Worm (Caenorhabditis elegans): Measurements from ENCODE around the gene olrn-1.

The olrn-1 gene

ce11 chrX:15492759-15493158, 44.7 kb upstream of the olrn-1 start (continued):
- TF ChIP-seq ceh-44 (GFP tag; IDR thresholded peaks at IDR 0.05) (0 out of 2 replicates have a peak, but pooled peaks have one; percentile 32), cey-2 (tag; optimal IDR thresholded peaks at IDR 0.05; ENCODE audit: borderline replicate concordance, insufficient read depth) (no peak), ztf-11 (tag; optimal IDR thresholded peaks at IDR 0.05) (no peak), egl-27 (tag; optimal IDR thresholded peaks at IDR 0.05) (no peak), pha-4 (GFP tag; IDR thresholded peaks at IDR 0.05) (peak; percentile 53; the same call in 1 of the 2 replicates), pha-4 (tag; optimal IDR thresholded peaks at IDR 0.05) (no peak), daf-8 (GFP tag; IDR thresholded peaks at IDR 0.05) (no peak), dmd-9 (GFP tag; IDR thresholded peaks at IDR 0.05) (peak; percentile 73; the same call in 1 of the 2 replicates), T26A8.4 (GFP tag; IDR thresholded peaks at IDR 0.05) (peak; percentile 81), fkh-10 (GFP tag; optimal IDR thresholded peaks at IDR 0.05) (peak; percentile 58), jun-1 (tag; optimal IDR thresholded peaks at IDR 0.05) (no peak), zip-2 (tag; optimal IDR thresholded peaks at IDR 0.05) (no peak), madf-5 (GFP tag; IDR thresholded peaks at IDR 0.05) (no peak), vab-7 (GFP tag; IDR thresholded peaks at IDR 0.05) (no peak), lin-29 (GFP tag; IDR thresholded peaks at IDR 0.05) (no peak), unc-130 (GFP tag; optimal IDR thresholded peaks at IDR 0.05) (no peak), lir-3 (tag; optimal IDR thresholded peaks at IDR 0.05) (no peak), daf-16 (GFP tag; optimal IDR thresholded peaks at IDR 0.05) (peak in 1 of 2 experiments; percentile 59), daf-16 (tag; optimal IDR thresholded peaks at IDR 0.05) (peak; percentile 35), set-16 (GFP tag; IDR thresholded peaks at IDR 0.05) (peak; percentile 50; the same call in 1 of the 2 replicates), ZK337.2 (GFP tag; IDR thresholded peaks at IDR 0.05) (no peak), nhr-10 (tag; optimal IDR thresholded peaks at IDR 0.05) (no peak)

- TF ChIP-seq unc-62 (GFP tag; optimal IDR thresholded peaks at IDR 0.05 in 1 of 2) (peak in 1 of 2 experiments; percentile 27), unc-62 (tag; optimal IDR thresholded peaks at IDR 0.05) (no peak), daf-16 (GFP tag; optimal IDR thresholded peaks at IDR 0.05) (no peak), daf-16 (tag; optimal IDR thresholded peaks at IDR 0.05) (peak; percentile 38), ceh-28 (tag; optimal IDR thresholded peaks at IDR 0.05) (peak; percentile 76), jun-1 (tag; optimal IDR thresholded peaks at IDR 0.05) (no peak), aha-1 (tag) (peak; percentile 79)
Observed at ce11 chrX:15493322-15493721, 44.1 kb upstream of the olrn-1 start, which contains the start of gene gob-1. Gene gob-1, plus strand, starts transcription at chrX:15493602.

ce11 chrX:15494154-15494553, 43.3 kb upstream of the olrn-1 start:
- TF ChIP-seq mep-1 (tag; optimal IDR thresholded peaks at IDR 0.05) (peak; percentile 32), T20F7.1 (GFP tag; optimal IDR thresholded peaks at IDR 0.05) (no peak), hlh-30 (tag; optimal IDR thresholded peaks at IDR 0.05; ENCODE audit: insufficient read depth) (peak; percentile 10), daf-16 (GFP tag; optimal IDR thresholded peaks at IDR 0.05) (no peak), daf-16 (tag; optimal IDR thresholded peaks at IDR 0.05) (peak; percentile 58), egl-43 (GFP tag; IDR thresholded peaks at IDR 0.05) (no peak), zfp-2 (tag; optimal IDR thresholded peaks at IDR 0.05) (no peak), dve-1 (tag; optimal IDR thresholded peaks at IDR 0.05; ENCODE audit: insufficient read depth) (peak; percentile 71), nhr-28 (tag; optimal IDR thresholded peaks at IDR 0.05) (peak; percentile 50), sdz-12 (GFP tag; optimal IDR thresholded peaks at IDR 0.05) (no peak), aha-1 (tag) (peak; percentile 16), mxl-3 (GFP tag; optimal IDR thresholded peaks at IDR 0.05) (no peak)

DNA sequence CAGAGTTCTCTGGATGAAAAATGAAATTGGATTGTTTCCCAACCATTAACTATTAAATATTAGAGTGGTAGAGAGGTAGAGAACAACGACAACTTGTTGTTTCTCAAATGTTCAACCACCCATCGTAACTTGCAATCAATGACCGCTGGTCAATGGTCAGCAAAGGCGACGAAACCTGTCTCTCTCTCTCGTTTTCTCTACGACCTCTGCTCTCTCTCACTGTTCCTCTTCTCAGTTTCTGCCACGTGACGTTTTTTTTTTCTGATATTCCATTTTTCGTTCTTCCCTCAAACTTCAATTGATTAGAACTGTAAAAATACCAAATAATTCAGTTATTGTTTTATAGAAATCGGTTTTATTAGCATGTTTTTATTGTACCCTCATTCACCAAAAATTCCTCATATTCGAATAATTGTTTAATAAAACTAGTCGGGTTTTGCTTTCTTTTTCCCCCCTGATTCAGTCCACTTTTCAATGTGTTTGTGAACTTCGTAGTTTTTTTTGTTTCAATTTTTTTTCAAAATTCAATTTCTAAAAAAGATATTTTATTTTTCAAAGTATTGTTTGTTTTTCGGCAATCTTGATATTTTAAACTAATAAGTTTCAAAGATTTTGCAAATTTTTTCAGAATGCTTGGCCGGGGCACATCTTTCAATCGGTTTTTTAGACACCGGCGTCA, 40.4 kb upstream of the olrn-1 start, which contains the start of gene suox-1:
Gene suox-1 (plus strand): TSS at position 629 of the 679 bp plus-strand sequence.
- TF ChIP-seq mdl-1 (tag; optimal IDR thresholded peaks at IDR 0.05) (peak; percentile 23 to 89), dve-1 (tag; optimal IDR thresholded peaks at IDR 0.05; ENCODE audit: insufficient read depth) (peak; percentile 72), Y105C5A.15 (GFP tag; IDR thresholded peaks at IDR 0.05) (no peak), Y5F2A.4 (GFP tag; optimal IDR thresholded peaks at IDR 0.05) (no peak), unc-62 (GFP tag; optimal IDR thresholded peaks at IDR 0.05 in 1 of 2) (peak in 1 of 2 experiments; percentile 81), unc-62 (tag; optimal IDR thresholded peaks at IDR 0.05) (no peak), F26F4.8 (GFP tag; conservative IDR thresholded peaks at IDR 0.05) (no peak), daf-12 (tag; optimal IDR thresholded peaks at IDR 0.05) (no peak), unc-130 (GFP tag; optimal IDR thresholded peaks at IDR 0.05) (no peak), sdz-12 (GFP tag; optimal IDR thresholded peaks at IDR 0.05) (no peak), hif-1 (tag; optimal IDR thresholded peaks at IDR 0.05) (no peak), snpc-4 (tag; optimal IDR thresholded peaks at IDR 0.05) (no peak), hlh-30 (tag; optimal IDR thresholded peaks at IDR 0.05; ENCODE audit: insufficient read depth) (peak; percentile 82), dmd-6 (GFP tag; IDR thresholded peaks at IDR 0.05) (peak; percentile 34; the same call in 1 of the 2 replicates), T26A8.4 (GFP tag; IDR thresholded peaks at IDR 0.05) (no peak), ZK337.2 (GFP tag; IDR thresholded peaks at IDR 0.05) (no peak), gei-8 (GFP tag; optimal IDR thresholded peaks at IDR 0.05) (no peak), ctbp-1 (GFP tag; IDR thresholded peaks at IDR 0.05) (no peak)

Measured in whole organism, L4 larva.